Worm (Caenorhabditis elegans): ENCODE measurements around the gene ceh-84.

ce11 chrII:2031852-2032251, 31.2 kb upstream of the ceh-84 start, which contains the start of gene bath-5:
- no peak for TF ChIP-seq B0035.1 (tag; optimal IDR thresholded peaks at IDR 0.05)
- TF ChIP-seq lin-26 (GFP tag; IDR thresholded peaks at IDR 0.05), result no peak
- TF ChIP-seq bed-2 (GFP tag; IDR thresholded peaks at IDR 0.05), result no peak
- TF ChIP-seq B0336.3 (GFP tag; IDR thresholded peaks at IDR 0.05), result no peak
- TF ChIP-seq ztf-6 (GFP tag; IDR thresholded peaks at IDR 0.05), result no peak
- TF ChIP-seq sea-2 (GFP tag; IDR thresholded peaks at IDR 0.05), result no peak
- TF ChIP-seq him-1 (tag; optimal IDR thresholded peaks at IDR 0.05), result no peak
- no peak for TF ChIP-seq unc-62 (GFP tag; optimal IDR thresholded peaks at IDR 0.05)
- no peak for TF ChIP-seq ceh-100 (GFP tag; IDR thresholded peaks at IDR 0.05)
